Worm (Caenorhabditis elegans) whole organism, midembryonic: ENCODE results near the gene F23F12.12.

Source experiments
- flt-1 ChIP-seq: fragments of 200-800 bp; sonication (Bioruptor generic); IDR thresholded peaks from 2 replicates; pipeline ENCODE4 v1.3.6; 2022; ENCODE audit warnings: missing genetic modification characterization, missing compliant biosample characterization
- med-1 ChIP-seq: sonication (generic microtip); optimal IDR thresholded peaks from 2 replicates; lab custom pipeline; 2017; ENCODE audit warnings: missing genetic modification characterization, mild to moderate bottlenecking, missing compliant biosample characterization, antibody characterized with exemption, missing genetic modification reagents; ENCODE audit not compliant: insufficient read depth
- tab-1 ChIP-seq: fragments of 200-800 bp; sonication (Bioruptor generic); IDR thresholded peaks from 2 replicates; pipeline ENCODE4 v1.3.6; 2022; ENCODE audit warnings: missing genetic modification characterization, missing compliant biosample characterization
- ztf-29 ChIP-seq: fragments of 200-800 bp; sonication (Bioruptor generic); IDR thresholded peaks from 2 replicates; pipeline ENCODE4 v1.3.6; 2022; ENCODE audit warnings: missing genetic modification reagents, missing genetic modification characterization, missing compliant biosample characterization

ce11 chrIII:6462610-6463009 lies 45.3 kb upstream of the F23F12.12 start, which contains the start of gene T26A5.8:
- TF ChIP-seq ztf-29 (GFP tag; lab: Robert Waterston, UW) (no peak), flt-1 (GFP tag; lab: Robert Waterston, UW) (no peak), med-1 (GFP tag; lab: Kevin White, UChicago) (no peak), tab-1 (GFP tag; lab: Robert Waterston, UW) (no peak)
